2 fruit fly cellular contexts compared by ENCODE assay signal in the genomic region with DNA sequence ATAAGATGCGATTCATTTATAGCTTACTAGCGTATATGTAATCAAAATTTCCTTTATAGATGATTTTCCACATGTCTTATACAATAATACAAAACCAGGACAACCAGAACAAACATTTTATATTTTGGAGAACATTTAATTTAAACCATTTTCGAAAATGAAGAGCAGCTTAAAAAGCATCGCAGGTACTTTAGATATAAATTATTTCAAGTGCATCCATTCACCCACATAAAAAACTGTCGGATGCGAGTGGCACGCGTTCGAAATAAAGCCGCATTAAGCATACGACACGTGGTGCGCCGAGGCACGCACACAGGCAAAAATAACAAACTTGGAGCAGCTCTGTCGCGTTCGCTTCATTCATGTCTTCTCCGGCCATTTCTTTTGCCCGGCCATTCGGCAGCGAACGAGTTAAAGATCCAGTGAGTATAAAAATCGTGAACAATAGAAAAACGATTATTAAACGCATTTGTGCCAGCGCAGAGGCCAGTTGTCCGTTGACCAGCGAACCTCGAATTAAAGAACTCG.
A peak's percentile ranks its signal among the peaks of the same experiment; 100 is the strongest.
TF ChIP-seq lines count a peak whose summit lies in the region.

A gene (plus strand): TSS at position 457 of the 528 bp plus-strand sequence.

- no peak for TF ChIP-seq CTCF in whole organism, embryonic (GFP tag; optimal IDR thresholded peaks at IDR 0.05; lab: Kevin White, UChicago)

TF ChIP-seq in whole organism, embryonic, 481 proteins besides CTCF, POLR2A, EP300 and RAD21 (continues in another document):
- no peak for TF ChIP-seq pnt (GFP tag; optimal IDR thresholded peaks at IDR 0.05; lab: Kevin White, UChicago)
- TF ChIP-seq CG8765 (GFP tag; IDR thresholded peaks at IDR 0.05; lab: Robert Waterston, UW), result no peak
- 0 out of 2 replicates have a peak, but pooled peaks have one; percentile 20 for TF ChIP-seq vvl (GFP tag; IDR thresholded peaks at IDR 0.05; lab: Robert Waterston, UW)
- TF ChIP-seq ab (GFP tag; optimal IDR thresholded peaks at IDR 0.05; lab: Kevin White, UChicago), result no peak
- 0 out of 4 replicates have a peak, but pooled peaks have one; percentile 14 for TF ChIP-seq chinmo (GFP tag; IDR thresholded peaks at IDR 0.05; lab: Robert Waterston, UW; ENCODE audit: partially characterized antibody)
- TF ChIP-seq CG3995 (GFP tag; optimal IDR thresholded peaks at IDR 0.05; lab: Kevin White, UChicago), result no peak
- TF ChIP-seq kay (GFP tag; optimal IDR thresholded peaks at IDR 0.05; lab: Kevin White, UChicago), result no peak
- TF ChIP-seq z (GFP tag; IDR thresholded peaks at IDR 0.05; lab: Robert Waterston, UW), result no peak
- TF ChIP-seq CG3281 (GFP tag; optimal IDR thresholded peaks at IDR 0.05; lab: Kevin White, UChicago), result no peak
- TF ChIP-seq HLH3B (GFP tag; IDR thresholded peaks at IDR 0.05; lab: Robert Waterston, UW), result no peak
- TF ChIP-seq CG1832 (GFP tag; optimal IDR thresholded peaks at IDR 0.05; lab: Kevin White, UChicago), result no peak
- TF ChIP-seq sqz (GFP tag; optimal IDR thresholded peaks at IDR 0.05; lab: Kevin White, UChicago), result peak; percentile 18
- no peak for TF ChIP-seq en (GFP tag; optimal IDR thresholded peaks at IDR 0.05; lab: Kevin White, UChicago)
- TF ChIP-seq org-1 (GFP tag; optimal IDR thresholded peaks at IDR 0.05; lab: Kevin White, UChicago), result no peak
- TF ChIP-seq sd (tag; optimal IDR thresholded peaks at IDR 0.05; lab: Kevin White, UChicago), result no peak
- TF ChIP-seq odd (GFP tag; optimal IDR thresholded peaks at IDR 0.05; lab: Kevin White, UChicago), result no peak
- TF ChIP-seq CG33557 (GFP tag; optimal IDR thresholded peaks at IDR 0.05; lab: Kevin White, UChicago), result no peak
- TF ChIP-seq CG7372 (GFP tag; IDR thresholded peaks at IDR 0.05; lab: Robert Waterston, UW), result peak; percentile 61
- no peak for TF ChIP-seq CG6654 (GFP tag; optimal IDR thresholded peaks at IDR 0.05; lab: Kevin White, UChicago)
- 0 out of 3 replicates have a peak, but pooled peaks have one; percentile 5 for TF ChIP-seq gce (GFP tag; IDR thresholded peaks at IDR 0.05; lab: Robert Waterston, UW)
- TF ChIP-seq Ets65A (GFP tag; lab: Kevin White, UChicago), result peak; percentile 65
- peak; percentile 32 for TF ChIP-seq oc (tag; optimal IDR thresholded peaks at IDR 0.05; lab: Kevin White, UChicago)
- no peak for TF ChIP-seq MESR4 (GFP tag; optimal IDR thresholded peaks at IDR 0.05; lab: Kevin White, UChicago)
- TF ChIP-seq dati (GFP tag; IDR thresholded peaks at IDR 0.05; lab: Robert Waterston, UW), result no peak
- TF ChIP-seq CG3163 (GFP tag; optimal IDR thresholded peaks at IDR 0.05; lab: Kevin White, UChicago), result no peak
- peak; percentile 86 for TF ChIP-seq sens (GFP tag; lab: Kevin White, UChicago)
- TF ChIP-seq crp (GFP tag; optimal IDR thresholded peaks at IDR 0.05; lab: Kevin White, UChicago), result no peak
- TF ChIP-seq CG2199 (GFP tag; IDR thresholded peaks at IDR 0.05; lab: Robert Waterston, UW), result 0 out of 3 replicates have a peak, but pooled peaks have one; percentile 15
- no peak for TF ChIP-seq onecut (GFP tag; IDR thresholded peaks at IDR 0.05; lab: Robert Waterston, UW)
- TF ChIP-seq CG4854 (GFP tag; optimal IDR thresholded peaks at IDR 0.05; lab: Kevin White, UChicago), result no peak
- no peak for TF ChIP-seq slou (GFP tag; optimal IDR thresholded peaks at IDR 0.05; lab: Kevin White, UChicago)
- peak; percentile 42 for TF ChIP-seq Med (GFP tag; lab: Kevin White, UChicago)
- no peak for TF ChIP-seq dmrt11E (tag; optimal IDR thresholded peaks at IDR 0.05; lab: Kevin White, UChicago)
- no peak for TF ChIP-seq Drgx (GFP tag; IDR thresholded peaks at IDR 0.05; lab: Robert Waterston, UW)
- no peak for TF ChIP-seq tin (GFP tag; optimal IDR thresholded peaks at IDR 0.05; lab: Kevin White, UChicago)
- TF ChIP-seq bsh (GFP tag; optimal IDR thresholded peaks at IDR 0.05; lab: Kevin White, UChicago), result no peak
- TF ChIP-seq pfk (GFP tag; optimal IDR thresholded peaks at IDR 0.05; lab: Kevin White, UChicago), result no peak
- no peak for TF ChIP-seq CG10462 (GFP tag; optimal IDR thresholded peaks at IDR 0.05; lab: Kevin White, UChicago)
- no peak for TF ChIP-seq ERR (GFP tag; optimal IDR thresholded peaks at IDR 0.05; lab: Kevin White, UChicago)
- no peak for TF ChIP-seq CG4617 (GFP tag; optimal IDR thresholded peaks at IDR 0.05; lab: Kevin White, UChicago; ENCODE audit: borderline replicate concordance)
- no peak for TF ChIP-seq D19A (tag; optimal IDR thresholded peaks at IDR 0.05; lab: Kevin White, UChicago)
- 0 out of 3 replicates have a peak, but pooled peaks have one; percentile 39 for TF ChIP-seq zfh1 (GFP tag; IDR thresholded peaks at IDR 0.05; lab: Robert Waterston, UW)
- TF ChIP-seq sim (GFP tag; IDR thresholded peaks at IDR 0.05; lab: Robert Waterston, UW), result no peak

TF ChIP-seq in whole organism, pupa, 21 proteins besides CTCF, POLR2A, EP300 and RAD21:
- TF ChIP-seq CG13204 (GFP tag; optimal IDR thresholded peaks at IDR 0.05; lab: Kevin White, UChicago) (no peak), Snoo (tag; optimal IDR thresholded peaks at IDR 0.05; lab: Kevin White, UChicago) (no peak), D1 (tag; optimal IDR thresholded peaks at IDR 0.05; lab: Kevin White, UChicago) (peak; percentile 63)
